Worm (Caenorhabditis elegans): ENCODE results near the gene unc-98.

Gene unc-98

DNA sequence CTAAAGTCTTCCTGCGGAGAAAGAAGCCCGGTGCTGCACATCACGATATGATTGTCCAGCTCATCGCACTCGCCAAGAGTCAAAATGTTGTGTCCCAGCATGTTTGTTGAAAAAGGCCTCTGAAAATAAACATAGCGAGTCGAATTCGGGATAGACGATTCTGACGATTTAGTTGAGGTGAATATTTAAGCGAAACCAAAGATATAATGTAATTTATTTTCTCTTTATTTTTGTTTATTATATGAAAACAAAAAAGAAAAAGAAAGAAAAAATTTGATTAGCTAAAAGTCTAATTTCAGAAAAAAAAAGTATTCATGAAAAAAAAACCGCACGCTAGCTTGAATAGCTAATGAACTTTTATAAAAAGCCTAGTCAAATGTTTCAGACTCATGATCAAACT is 40.8 kb downstream of the unc-98 start, which contains the start of gene ceh-14:
Gene ceh-14 (minus strand): TSS at position 101 of the 400 bp plus-strand sequence.
- TF ChIP-seq ceh-83 (GFP tag; optimal IDR thresholded peaks at IDR 0.05): no peak
- no peak for TF ChIP-seq hlh-1 (tag; optimal IDR thresholded peaks at IDR 0.05)

DNA sequence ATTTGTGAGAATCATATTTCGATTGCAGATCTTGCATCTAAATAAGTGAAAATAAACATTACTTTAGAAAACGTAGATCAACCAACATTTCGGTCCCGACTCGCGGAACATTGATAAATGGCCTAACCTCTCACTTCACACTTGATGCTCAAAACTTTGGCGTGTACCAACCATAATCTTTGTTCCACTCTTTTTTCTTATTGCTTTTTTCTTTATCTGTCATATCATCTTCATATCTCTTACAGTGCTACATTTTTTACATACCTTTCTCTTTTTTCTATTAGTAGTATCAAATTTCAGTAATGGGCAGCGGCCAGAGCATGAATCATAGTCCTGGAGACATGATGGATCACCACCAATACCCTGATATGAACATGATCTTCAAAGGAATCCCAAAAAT is 48.1 kb downstream of the unc-98 start, which contains the start of gene F46C8.3:
Gene F46C8.3 (plus strand): TSS at position 301 of the 400 bp plus-strand sequence.
- TF ChIP-seq nhr-28 (tag; optimal IDR thresholded peaks at IDR 0.05) (no peak), blmp-1 (tag; optimal IDR thresholded peaks at IDR 0.05) (no peak), drap-1 (GFP tag; optimal IDR thresholded peaks at IDR 0.05) (no peak), ceh-83 (GFP tag; optimal IDR thresholded peaks at IDR 0.05) (no peak), elt-3 (tag; optimal IDR thresholded peaks at IDR 0.05) (no peak), nhr-2 (tag; optimal IDR thresholded peaks at IDR 0.05) (no peak), M03D4.4 (tag; optimal IDR thresholded peaks at IDR 0.05) (no peak), ham-2 (GFP tag; optimal IDR thresholded peaks at IDR 0.05) (no peak), unc-62 (GFP tag; optimal IDR thresholded peaks at IDR 0.05) (no peak), mep-1 (tag; optimal IDR thresholded peaks at IDR 0.05) (no peak), flh-1 (GFP tag; optimal IDR thresholded peaks at IDR 0.05) (no peak), lsy-2 (tag; optimal IDR thresholded peaks at IDR 0.05) (no peak)

DNA sequence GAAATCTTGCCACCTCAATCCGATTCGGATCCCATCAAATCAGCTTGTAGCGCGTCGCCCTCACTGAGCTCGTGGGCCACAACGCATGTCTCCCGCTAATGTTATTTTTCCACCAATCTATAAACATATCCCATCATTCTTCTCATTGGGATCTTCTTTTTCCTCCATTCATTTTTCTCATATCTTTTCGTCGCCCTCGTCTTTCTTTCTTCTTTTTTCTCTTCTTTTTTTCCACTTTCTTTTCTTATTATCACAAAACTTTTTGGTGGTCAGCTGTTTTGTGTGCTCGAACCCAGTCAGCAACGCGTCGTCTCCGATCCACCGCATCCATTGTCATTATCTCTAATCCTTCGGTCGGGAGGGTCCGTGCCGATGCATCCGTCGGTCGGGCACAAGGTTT is 49.6 kb downstream of the unc-98 start:
- TF ChIP-seq elt-1 (tag; optimal IDR thresholded peaks at IDR 0.05; ENCODE audit: borderline replicate concordance, insufficient read depth): no peak
- peak; percentile 9 for TF ChIP-seq ces-1 (GFP tag; optimal IDR thresholded peaks at IDR 0.05)
- TF ChIP-seq M03D4.4 (tag; optimal IDR thresholded peaks at IDR 0.05): peak; percentile 34
- no peak for TF ChIP-seq ham-2 (GFP tag; optimal IDR thresholded peaks at IDR 0.05)
- TF ChIP-seq snpc-4 (tag; optimal IDR thresholded peaks at IDR 0.05): no peak
- no peak for TF ChIP-seq blmp-1 (tag; optimal IDR thresholded peaks at IDR 0.05)
- no peak for TF ChIP-seq flh-1 (GFP tag; optimal IDR thresholded peaks at IDR 0.05)
- TF ChIP-seq ceh-43 (GFP tag; optimal IDR thresholded peaks at IDR 0.05): no peak
- TF ChIP-seq cnd-1 (tag; optimal IDR thresholded peaks at IDR 0.05): no peak
- no peak for TF ChIP-seq ceh-39 (tag; optimal IDR thresholded peaks at IDR 0.05)
- TF ChIP-seq lsy-2 (tag; optimal IDR thresholded peaks at IDR 0.05): no peak
- TF ChIP-seq lin-13 (tag; optimal IDR thresholded peaks at IDR 0.05): no peak
- peak; percentile 90 for TF ChIP-seq hlh-1 (tag; optimal IDR thresholded peaks at IDR 0.05)
- TF ChIP-seq lin-32 (GFP tag; optimal IDR thresholded peaks at IDR 0.05): no peak
- no peak for TF ChIP-seq mep-1 (tag; optimal IDR thresholded peaks at IDR 0.05)
- TF ChIP-seq unc-62 (GFP tag; optimal IDR thresholded peaks at IDR 0.05): peak; percentile 18
- no peak for TF ChIP-seq unc-39 (tag; optimal IDR thresholded peaks at IDR 0.05)
- TF ChIP-seq tbx-8 (GFP tag; optimal IDR thresholded peaks at IDR 0.05): no peak
- TF ChIP-seq ceh-83 (GFP tag; optimal IDR thresholded peaks at IDR 0.05): no peak
- TF ChIP-seq ztf-11 (tag; optimal IDR thresholded peaks at IDR 0.05): no peak
- TF ChIP-seq pha-4 (tag; optimal IDR thresholded peaks at IDR 0.05): no peak
- no peak for TF ChIP-seq mab-5 (tag; optimal IDR thresholded peaks at IDR 0.05)
- no peak for TF ChIP-seq bed-3 (GFP tag; optimal IDR thresholded peaks at IDR 0.05)
- TF ChIP-seq nhr-2 (tag; optimal IDR thresholded peaks at IDR 0.05): no peak
- TF ChIP-seq sptf-1 (tag; optimal IDR thresholded peaks at IDR 0.05): no peak
- no peak for TF ChIP-seq mls-2 (tag; optimal IDR thresholded peaks at IDR 0.05)
- TF ChIP-seq zip-8 (tag; optimal IDR thresholded peaks at IDR 0.05): no peak
- TF ChIP-seq nhr-28 (tag; optimal IDR thresholded peaks at IDR 0.05): no peak
- no peak for TF ChIP-seq drap-1 (GFP tag; optimal IDR thresholded peaks at IDR 0.05)
- TF ChIP-seq sem-2 (GFP tag; optimal IDR thresholded peaks at IDR 0.05): no peak
- no peak for TF ChIP-seq elt-3 (tag; optimal IDR thresholded peaks at IDR 0.05)
- TF ChIP-seq nhr-12 (tag; optimal IDR thresholded peaks at IDR 0.05): no peak
- TF ChIP-seq nhr-76 (tag; optimal IDR thresholded peaks at IDR 0.05): no peak
- no peak for TF ChIP-seq nhr-237 (tag; optimal IDR thresholded peaks at IDR 0.05)
- TF ChIP-seq unc-120 (tag; optimal IDR thresholded peaks at IDR 0.05; ENCODE audit: poor library complexity, severe bottlenecking): peak; percentile 29

DNA sequence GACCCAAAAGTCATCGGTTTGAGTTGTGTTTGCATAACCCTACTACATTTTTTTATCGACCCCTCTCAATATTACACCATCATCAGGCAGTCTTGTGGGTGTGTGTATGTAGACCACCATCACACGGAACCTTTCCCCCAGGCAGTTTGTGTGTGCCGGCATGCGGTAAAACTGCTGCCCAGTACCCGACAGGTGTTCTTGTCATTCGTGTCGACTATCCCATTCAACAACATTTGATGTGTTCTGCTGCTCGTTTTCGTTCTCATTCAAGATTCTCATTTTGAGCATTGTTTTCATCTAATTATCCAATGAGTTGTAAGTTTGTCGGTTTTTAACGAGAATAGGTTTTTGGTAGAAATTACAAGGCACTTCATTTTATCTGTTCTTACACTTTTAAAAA is 50.8 kb downstream of the unc-98 start:
- TF ChIP-seq hlh-1 (tag; optimal IDR thresholded peaks at IDR 0.05): peak; percentile 88
- no peak for TF ChIP-seq zip-8 (tag; optimal IDR thresholded peaks at IDR 0.05)
